Fruit fly (Drosophila melanogaster): ENCODE measurements around the gene CG3744.

The CG3744 gene

DNA sequence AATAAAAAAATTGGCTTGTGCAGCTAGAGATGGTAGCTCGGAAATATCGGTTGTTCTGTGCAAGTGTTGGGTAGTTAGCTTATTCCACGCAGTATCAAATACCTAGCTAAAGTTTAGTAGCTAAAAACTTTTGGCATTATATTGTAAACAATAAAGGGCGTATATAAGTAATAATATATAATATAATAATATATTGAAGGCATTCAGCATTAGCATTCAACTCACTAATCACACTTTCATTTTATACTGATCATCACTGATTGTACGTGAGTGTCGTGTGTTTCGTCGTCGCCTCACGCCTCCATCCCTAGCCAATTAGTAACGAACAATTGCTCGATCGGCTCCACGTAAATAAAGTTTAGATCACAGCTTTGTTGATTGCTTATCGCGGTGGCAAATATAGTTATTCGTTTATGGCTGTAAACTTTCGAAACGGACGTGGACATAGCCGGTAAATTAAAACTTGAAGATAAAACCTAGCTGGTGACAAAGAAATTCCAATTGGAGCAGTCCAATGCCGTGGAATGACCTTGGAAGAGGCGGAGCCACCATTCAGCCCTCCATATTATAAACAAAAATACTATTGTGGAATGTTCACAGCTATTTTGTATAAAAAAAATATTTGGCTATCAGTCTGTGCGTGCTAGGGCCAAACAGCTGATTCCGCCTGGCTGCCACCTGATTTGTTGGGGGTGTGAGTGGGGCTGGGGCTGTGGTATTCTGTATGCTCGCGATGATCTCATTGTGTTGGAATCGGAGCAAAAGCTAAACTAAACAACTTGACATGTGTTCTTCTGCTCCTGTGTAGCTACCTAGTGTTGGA, 41.6 kb upstream of the CG3744 start, which contains the start of the genes PIG-S, sud1 and CG11168 (continued):
- TF ChIP-seq CG17802 (tag; optimal IDR thresholded peaks at IDR 0.05) (no peak), cas (GFP tag; IDR thresholded peaks at IDR 0.05) (no peak), CG14860 (GFP tag; IDR thresholded peaks at IDR 0.05; ENCODE audit: partially characterized antibody) (peak; percentile 94), sens (GFP tag) (no peak), zfh2 (GFP tag; optimal IDR thresholded peaks at IDR 0.05) (no peak), CG6813 (GFP tag; optimal IDR thresholded peaks at IDR 0.05) (no peak), CG4424 (GFP tag; optimal IDR thresholded peaks at IDR 0.05) (peak; percentile 53), mam (GFP tag; optimal IDR thresholded peaks at IDR 0.05) (no peak), CG11247 (GFP tag; IDR thresholded peaks at IDR 0.05) (0 out of 2 replicates have a peak, but pooled peaks have one; percentile 37), psq (GFP tag; optimal IDR thresholded peaks at IDR 0.05) (peak; percentile 25), chm (GFP tag; IDR thresholded peaks at IDR 0.05) (no peak), Mad (GFP tag; optimal IDR thresholded peaks at IDR 0.05) (no peak), maf-S (GFP tag; optimal IDR thresholded peaks at IDR 0.05) (no peak), dati (GFP tag; IDR thresholded peaks at IDR 0.05) (no peak), CG10565 (GFP tag; optimal IDR thresholded peaks at IDR 0.05) (no peak), Ptx1 (GFP tag; IDR thresholded peaks at IDR 0.05) (peak; percentile 80), emc (GFP tag; optimal IDR thresholded peaks at IDR 0.05) (no peak), gsb-n (tag; optimal IDR thresholded peaks at IDR 0.05) (peak; percentile 85), CG2889 (GFP tag; IDR thresholded peaks at IDR 0.05) (no peak), CG10209 (GFP tag; optimal IDR thresholded peaks at IDR 0.05) (no peak), NC2α (GFP tag; optimal IDR thresholded peaks at IDR 0.05) (no peak), CG11093 (GFP tag; IDR thresholded peaks at IDR 0.05) (no peak), rib (GFP tag; IDR thresholded peaks at IDR 0.05) (no peak), pb (GFP tag; optimal IDR thresholded peaks at IDR 0.05) (no peak), scrt (GFP tag; optimal IDR thresholded peaks at IDR 0.05) (no peak), dpn (GFP tag; optimal IDR thresholded peaks at IDR 0.05) (peak in 1 of 2 experiments; percentile 62), nau (GFP tag; optimal IDR thresholded peaks at IDR 0.05) (no peak), ERR (GFP tag; optimal IDR thresholded peaks at IDR 0.05) (no peak), Lim3 (GFP tag; IDR thresholded peaks at IDR 0.05) (no peak), B-H2 (GFP tag; optimal IDR thresholded peaks at IDR 0.05) (no peak), wek (GFP tag; optimal IDR thresholded peaks at IDR 0.05) (no peak), CG7745 (tag; optimal IDR thresholded peaks at IDR 0.05) (no peak), HLH4C (GFP tag; IDR thresholded peaks at IDR 0.05; ENCODE audit: partially characterized antibody) (peak; percentile 89), CG17612 (GFP tag; IDR thresholded peaks at IDR 0.05) (no peak), CG1647 (GFP tag; optimal IDR thresholded peaks at IDR 0.05) (no peak), CG15073 (GFP tag; optimal IDR thresholded peaks at IDR 0.05) (no peak), Sox100B (GFP tag; optimal IDR thresholded peaks at IDR 0.05) (no peak), CG10147 (GFP tag; optimal IDR thresholded peaks at IDR 0.05) (peak; percentile 32), CG12104 (GFP tag; optimal IDR thresholded peaks at IDR 0.05) (no peak), al (GFP tag; IDR thresholded peaks at IDR 0.05) (peak; percentile 41; the same call in 1 of the 2 replicates), chn (GFP tag; optimal IDR thresholded peaks at IDR 0.05) (no peak), sc (optimal IDR thresholded peaks at IDR 0.05) (no peak), sc (GFP tag; optimal IDR thresholded peaks at IDR 0.05) (no peak), grn (GFP tag; optimal IDR thresholded peaks at IDR 0.05) (no peak), CG30020 (tag; optimal IDR thresholded peaks at IDR 0.05) (no peak), fd3F (GFP tag; optimal IDR thresholded peaks at IDR 0.05) (peak; percentile 30), HmgD (GFP tag; optimal IDR thresholded peaks at IDR 0.05) (no peak), Atf6 (GFP tag; IDR thresholded peaks at IDR 0.05) (peak; percentile 35; the same call in 1 of the 2 replicates), esg (GFP tag; conservative IDR thresholded peaks at IDR 0.05) (peak; percentile 52; the same call in 1 of the 2 replicates), dimm (GFP tag; IDR thresholded peaks at IDR 0.05) (no peak), CG30431 (GFP tag; optimal IDR thresholded peaks at IDR 0.05) (peak; percentile 21)

Data from whole organism, embryonic.